Fruit fly (Drosophila melanogaster) S2 (cell line): ENCODE measurements around the gene Nup107.

Experiments used
- CG8478 ChIP-seq: fragments of >200 bp; optimal IDR thresholded peaks from 2 replicates; lab custom pipeline; 2018
- CTCF ChIP-seq, 2 experiments: fragments of >200 bp; optimal IDR thresholded peaks; 2 replicates each; lab custom pipeline; 2018

Gene Nup107

DNA sequence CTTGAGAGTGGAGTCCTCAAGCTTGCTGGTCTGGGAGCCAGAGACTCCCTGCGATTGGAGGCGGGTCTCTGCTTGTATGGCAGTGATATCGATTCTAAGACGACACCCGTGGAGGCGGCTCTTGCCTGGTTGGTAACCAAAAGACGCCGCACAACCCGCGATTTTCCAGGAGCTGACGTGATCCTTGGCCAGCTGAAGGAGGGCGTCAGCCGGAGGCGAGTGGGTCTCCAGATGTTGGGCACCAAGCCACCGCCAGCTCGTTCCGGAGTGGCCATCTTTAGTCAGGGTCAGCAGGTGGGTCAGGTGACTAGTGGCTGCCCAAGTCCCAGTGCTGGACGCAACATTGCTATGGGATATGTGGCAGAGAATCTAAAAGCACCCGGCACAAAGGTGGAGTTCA lies 31.4 kb downstream of the Nup107 start:
- TF ChIP-seq CG8478 (lab: Kevin White, UChicago) (no peak), CTCF (optimal IDR thresholded peaks at IDR 0.05; lab: Kevin White, UChicago) (no peak)

dm6 chr2L:10703281-10703680 lies 32.6 kb downstream of the Nup107 start, which contains the start of gene CG6415:
CG6415 (plus strand) TSS chr2L:10703621.
- TF ChIP-seq CTCF (optimal IDR thresholded peaks at IDR 0.05; lab: Kevin White, UChicago): no peak
- no peak for TF ChIP-seq CG8478 (lab: Kevin White, UChicago)

- TF ChIP-seq CG8478 (lab: Kevin White, UChicago): no peak
- TF ChIP-seq CTCF (optimal IDR thresholded peaks at IDR 0.05; lab: Kevin White, UChicago): no peak
These were observed 34.3 kb downstream of the Nup107 start, which contains the start of gene Lip1 for dm6 chr2L:10701499-10702062. Lip1 (minus strand) TSS chr2L:10701544.

dm6 chr2L:10697992-10698391 lies 37.9 kb downstream of the Nup107 start, which contains the start of gene CG7300:
CG7300 (minus strand) TSS chr2L:10698043.
- TF ChIP-seq CG8478 (lab: Kevin White, UChicago) (no peak), CTCF (optimal IDR thresholded peaks at IDR 0.05; lab: Kevin White, UChicago) (no peak)

DNA sequence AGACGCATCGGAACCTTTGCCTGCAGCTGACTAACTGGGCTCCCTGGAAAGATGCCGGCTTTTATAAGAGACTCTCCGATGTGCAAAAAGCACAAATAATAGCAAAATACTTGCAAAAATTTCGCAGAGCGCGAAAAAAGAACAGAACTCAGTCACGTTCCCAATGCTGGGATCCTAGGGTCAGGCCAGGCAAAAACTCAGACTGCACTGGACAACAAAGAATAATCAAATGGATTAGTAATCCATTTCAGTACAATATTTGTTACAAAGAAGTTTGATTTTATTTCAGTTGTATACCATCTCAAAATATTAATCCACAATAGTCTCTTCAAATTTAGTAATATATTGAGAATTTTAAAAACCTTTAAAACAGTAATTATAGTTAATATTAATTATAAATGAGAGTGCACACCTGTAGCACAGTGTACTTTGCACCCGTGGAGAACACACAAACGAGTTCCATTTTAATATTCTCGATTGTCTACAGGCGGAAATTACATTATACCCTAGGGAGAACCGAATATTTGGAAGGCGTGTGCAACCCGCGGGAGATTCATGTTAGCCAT lies 41.7 kb downstream of the Nup107 start, which contains the start of gene CG17108:
Gene CG17108 (minus strand): TSS at position 51 of the 566 bp plus-strand sequence.
- TF ChIP-seq CG8478 (lab: Kevin White, UChicago) (no peak), CTCF (optimal IDR thresholded peaks at IDR 0.05; lab: Kevin White, UChicago) (no peak)

DNA sequence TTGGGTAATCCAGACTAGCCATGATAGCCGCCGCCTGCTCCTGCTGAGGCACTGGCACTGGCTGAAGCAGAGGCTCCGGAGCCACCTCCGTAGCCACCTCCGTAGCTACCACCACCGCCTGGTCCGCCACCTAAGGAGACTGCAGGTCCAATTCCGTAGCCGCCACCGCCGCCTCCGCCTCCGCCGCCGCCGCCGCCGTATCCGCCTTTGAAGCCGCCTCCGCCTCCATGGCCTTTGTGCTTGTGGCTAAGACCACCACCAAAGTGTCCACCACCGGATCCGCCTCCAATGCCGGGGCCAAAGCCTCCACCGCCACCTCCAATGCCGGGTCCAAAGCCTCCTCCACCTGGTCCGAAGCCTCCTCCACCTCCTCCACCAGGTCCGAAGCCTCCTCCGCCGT lies 42.9 kb downstream of the Nup107 start:
- TF ChIP-seq CTCF (optimal IDR thresholded peaks at IDR 0.05; lab: Kevin White, UChicago) (no peak), CG8478 (lab: Kevin White, UChicago) (no peak)

DNA sequence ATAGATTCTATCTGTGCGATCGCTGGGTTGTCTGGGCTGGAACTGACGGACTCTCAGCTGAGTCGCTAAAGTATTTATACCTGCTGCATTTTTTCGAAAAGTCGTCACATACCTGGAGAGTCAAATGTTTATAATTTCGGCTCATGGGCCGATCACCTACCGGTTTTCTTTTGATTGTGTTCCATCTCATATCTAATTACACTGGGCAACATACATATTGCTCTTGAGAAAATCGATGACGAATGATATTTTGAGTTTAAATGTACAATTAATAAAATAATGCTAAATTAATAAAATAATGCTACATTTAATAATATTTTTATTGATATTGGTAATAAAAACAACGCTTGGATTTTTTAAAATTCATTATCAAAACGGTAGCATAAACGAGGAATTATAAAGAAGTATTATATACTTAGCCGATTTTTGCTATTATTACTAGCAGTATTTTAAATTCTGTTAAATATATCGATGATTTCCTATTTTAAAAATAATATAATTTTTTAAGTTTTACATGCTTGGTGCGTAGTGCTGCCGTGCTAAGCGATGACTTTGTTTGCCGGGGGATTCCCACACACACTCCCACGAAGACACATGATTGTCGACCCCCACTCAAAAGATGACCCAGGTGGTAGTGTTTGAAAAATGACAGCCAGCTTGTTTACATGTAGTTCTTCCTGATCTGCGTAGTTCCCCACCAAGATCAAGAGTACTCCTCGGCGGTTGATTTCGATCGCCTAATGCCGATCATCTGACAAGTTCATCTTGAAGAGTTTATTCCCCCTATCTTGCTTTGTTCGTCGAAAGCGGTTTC lies 46.4 kb downstream of the Nup107 start, which contains the start of gene CG7294:
Gene CG7294 (minus strand): TSS at position 51 of the 814 bp plus-strand sequence.
- no peak for TF ChIP-seq CTCF (optimal IDR thresholded peaks at IDR 0.05; lab: Kevin White, UChicago)
- no peak for TF ChIP-seq CG8478 (lab: Kevin White, UChicago)

- TF ChIP-seq CG8478 (lab: Kevin White, UChicago): no peak
- TF ChIP-seq CTCF (optimal IDR thresholded peaks at IDR 0.05; lab: Kevin White, UChicago): no peak
These were observed 47.1 kb downstream of the Nup107 start for dm6 chr2L:10688764-10689163.

DNA sequence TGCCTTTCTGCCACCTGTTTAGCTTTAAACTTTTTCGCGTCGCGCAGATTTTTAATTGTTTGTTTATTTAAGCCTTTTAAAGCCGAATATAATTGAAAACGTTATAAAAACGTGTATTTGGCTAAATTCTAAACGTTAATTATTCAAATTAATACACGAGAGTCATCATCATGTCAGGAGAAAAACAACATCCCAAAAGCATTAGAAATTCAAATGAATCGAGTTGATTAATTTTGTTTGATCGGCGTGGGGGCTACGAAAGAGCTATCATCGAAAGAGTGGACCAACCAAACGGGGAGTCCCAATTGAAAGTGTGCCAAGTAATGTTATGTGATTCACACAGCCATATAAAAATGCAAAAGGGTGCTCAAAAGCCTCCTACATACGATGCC lies 48.1 kb downstream of the Nup107 start:
- TF ChIP-seq CG8478 (lab: Kevin White, UChicago) (no peak), CTCF (optimal IDR thresholded peaks at IDR 0.05; lab: Kevin White, UChicago) (no peak)

DNA sequence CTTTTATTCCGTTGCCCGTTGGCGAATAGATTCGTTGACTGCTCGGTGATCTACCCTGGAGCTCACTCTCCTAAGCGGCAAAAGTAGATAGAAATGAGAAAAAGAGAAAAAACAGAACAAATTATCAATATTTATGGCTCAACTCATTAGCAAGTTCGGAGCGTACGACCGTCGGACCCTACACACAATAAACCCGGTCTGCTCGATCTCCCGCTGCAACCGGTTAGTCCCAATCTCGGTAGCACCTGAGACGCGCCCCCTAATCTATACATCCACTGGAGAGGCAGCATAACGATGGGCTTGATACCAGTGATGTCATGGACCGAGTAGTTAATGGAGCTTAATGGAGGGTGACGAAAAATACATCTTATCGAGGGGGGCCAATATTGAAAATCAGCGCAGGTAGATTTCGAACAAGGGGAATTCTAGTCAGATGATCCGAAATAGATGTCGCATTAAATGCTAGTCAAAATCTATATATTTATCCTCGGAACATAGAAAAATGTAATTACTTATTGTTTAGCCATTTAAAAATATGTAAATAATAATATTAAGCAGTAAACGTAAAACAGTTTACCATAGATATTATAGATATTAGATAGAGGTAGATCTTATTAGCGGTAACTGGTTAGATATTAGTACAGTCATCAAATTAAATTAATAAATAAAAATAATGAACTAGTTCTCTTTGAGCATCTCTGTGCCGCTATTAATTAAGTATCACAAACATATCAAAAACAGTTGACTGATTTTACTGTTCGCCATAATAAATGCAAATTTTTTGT lies 48.7 kb downstream of the Nup107 start, which contains the start of gene CG7296:
Gene CG7296 (minus strand): TSS at position 58 of the 785 bp plus-strand sequence.
- TF ChIP-seq CG8478 (lab: Kevin White, UChicago): no peak
- no peak for TF ChIP-seq CTCF (optimal IDR thresholded peaks at IDR 0.05; lab: Kevin White, UChicago)

- no peak for TF ChIP-seq CTCF (optimal IDR thresholded peaks at IDR 0.05; lab: Kevin White, UChicago)
- no peak for TF ChIP-seq CG8478 (lab: Kevin White, UChicago)
These were observed 50.2 kb downstream of the Nup107 start for dm6 chr2L:10685666-10686065.

- TF ChIP-seq CG8478 (lab: Kevin White, UChicago) (no peak), CTCF (optimal IDR thresholded peaks at IDR 0.05; lab: Kevin White, UChicago) (no peak)
These were observed 51.6 kb downstream of the Nup107 start, which contains the start of gene CG7299 for dm6 chr2L:10684309-10684708. CG7299 (minus strand) TSS chr2L:10684409.
